Fruit fly (Drosophila melanogaster) whole organism, wandering third instar larva: ENCODE data around the gene mRpS26.
A peak's percentile ranks its signal among the peaks of the same experiment; 100 is the strongest.

Source experiments
- Dfd ChIP-seq: fragments of >200 bp; optimal IDR thresholded peaks from 2 replicates; lab custom pipeline; 2017; ENCODE audit warnings: missing biosample characterization, missing genetic modification characterization
- Rel ChIP-seq, 2 experiments: fragments of 200-800 bp; sonication (Bioruptor generic) in 1 of 2; optimal IDR thresholded peaks; 2 replicates in 1 of 2; 3 replicates in 1 of 2; lab custom pipeline; 2016 to 2019; ENCODE audit warnings: mild to moderate bottlenecking in 2 of 2, missing biosample characterization in 2 of 2, missing genetic modification characterization in 2 of 2, moderate library complexity in 1 of 2

Gene mRpS26

dm6 chr3L:18154140-18154539 lies 47.8 kb downstream of the mRpS26 start:
- TF ChIP-seq Rel (GFP tag; optimal IDR thresholded peaks at IDR 0.05; lab: Kevin White, UChicago) (no peak), Rel (tag; optimal IDR thresholded peaks at IDR 0.05; lab: Kevin White, UChicago) (peak; percentile 97), Dfd (GFP tag; lab: Kevin White, UChicago) (no peak)
